Worm (Caenorhabditis elegans) whole organism, mixed stage, embryonic: ENCODE data around the gene F22E5.23.
"Not testable (repeated sequence)": the region's sequence is repeated elsewhere in the genome, so short reads cannot be mapped to it uniquely, and the experiment has no call there.

ENCODE experiments used
- blmp-1 ChIP-seq: fragments of 150-350 bp; optimal IDR thresholded peaks from 2 replicates; lab custom pipeline; 2014; ENCODE audit warnings: missing biosample characterization, missing genetic modification characterization
- ceh-39 ChIP-seq: fragments of 150-350 bp; optimal IDR thresholded peaks from 2 replicates; lab custom pipeline; 2014; ENCODE audit warnings: missing biosample characterization, missing genetic modification characterization
- ceh-43 ChIP-seq: fragments of 200-800 bp; sonication (Bioruptor generic); optimal IDR thresholded peaks from 2 replicates; lab custom pipeline; 2018; ENCODE audit warnings: mild to moderate bottlenecking, missing genetic modification characterization, moderate library complexity, missing compliant biosample characterization
- ceh-83 ChIP-seq: fragments of 200-800 bp; sonication (Bioruptor generic); optimal IDR thresholded peaks from 2 replicates; lab custom pipeline; 2018; ENCODE audit warnings: mild to moderate bottlenecking, missing genetic modification characterization, missing compliant biosample characterization
- ces-1 ChIP-seq: fragments of 150-350 bp; optimal IDR thresholded peaks from 2 replicates; lab custom pipeline; 2014; ENCODE audit warnings: missing biosample characterization, missing genetic modification reagents, missing genetic modification characterization
- drap-1 ChIP-seq: fragments of 200-800 bp; sonication (Bioruptor generic); optimal IDR thresholded peaks from 3 replicates; lab custom pipeline; 2018; ENCODE audit warnings: mild to moderate bottlenecking, missing genetic modification characterization, missing compliant biosample characterization
- elt-1 ChIP-seq: sonication (generic microtip); optimal IDR thresholded peaks from 2 replicates; lab custom pipeline; 2017; ENCODE audit warnings: missing genetic modification characterization, mild to moderate bottlenecking, missing compliant biosample characterization, antibody characterized with exemption, moderate library complexity, borderline replicate concordance; ENCODE audit not compliant: insufficient read depth
- elt-3 ChIP-seq: fragments of 150-350 bp; optimal IDR thresholded peaks from 2 replicates; lab custom pipeline; 2014; ENCODE audit warnings: missing biosample characterization, missing genetic modification characterization
- flh-1 ChIP-seq: fragments of 200-800 bp; sonication (Bioruptor generic); optimal IDR thresholded peaks from 2 replicates; lab custom pipeline; 2018; ENCODE audit warnings: mild to moderate bottlenecking, missing genetic modification characterization, moderate library complexity, missing compliant biosample characterization
- ham-2 ChIP-seq: fragments of 200-800 bp; sonication (Bioruptor generic); optimal IDR thresholded peaks from 2 replicates; lab custom pipeline; 2018; ENCODE audit warnings: mild to moderate bottlenecking, missing genetic modification characterization, missing compliant biosample characterization
- hlh-1 ChIP-seq: fragments of 150-350 bp; optimal IDR thresholded peaks from 2 replicates; lab custom pipeline; 2014; ENCODE audit warnings: missing biosample characterization, missing genetic modification reagents, missing genetic modification characterization
- lin-13 ChIP-seq: fragments of 150-350 bp; optimal IDR thresholded peaks from 2 replicates; lab custom pipeline; 2014; ENCODE audit warnings: missing biosample characterization, missing genetic modification characterization
- lin-32 ChIP-seq: fragments of 200-800 bp; sonication (Bioruptor generic); optimal IDR thresholded peaks from 2 replicates; lab custom pipeline; 2018; ENCODE audit warnings: mild to moderate bottlenecking, missing genetic modification characterization, missing compliant biosample characterization
- lsy-2 ChIP-seq: fragments of 150-350 bp; optimal IDR thresholded peaks from 2 replicates; lab custom pipeline; 2014; ENCODE audit warnings: missing biosample characterization, missing genetic modification characterization
- mab-5 ChIP-seq: fragments of 150-350 bp; optimal IDR thresholded peaks from 2 replicates; lab custom pipeline; 2014; ENCODE audit warnings: missing biosample characterization, missing genetic modification characterization
- mep-1 ChIP-seq: fragments of 150-350 bp; optimal IDR thresholded peaks from 2 replicates; lab custom pipeline; 2017; ENCODE audit warnings: missing biosample characterization, missing genetic modification reagents, missing genetic modification characterization, inconsistent platforms
- mls-2 ChIP-seq: sonication (generic microtip); optimal IDR thresholded peaks from 2 replicates; lab custom pipeline; 2016; ENCODE audit warnings: mild to moderate bottlenecking, missing genetic modification characterization, moderate library complexity, missing compliant biosample characterization
- nhr-12 ChIP-seq: fragments of 150-350 bp; optimal IDR thresholded peaks from 2 replicates; lab custom pipeline; 2014; ENCODE audit warnings: missing biosample characterization, missing genetic modification characterization
- nhr-2 ChIP-seq: fragments of 150-350 bp; optimal IDR thresholded peaks from 2 replicates; lab custom pipeline; 2014; ENCODE audit warnings: missing biosample characterization, missing genetic modification characterization
- nhr-237 ChIP-seq: fragments of 150-350 bp; optimal IDR thresholded peaks from 2 replicates; lab custom pipeline; 2014; ENCODE audit warnings: missing biosample characterization, missing genetic modification characterization
- nhr-28 ChIP-seq: fragments of 150-350 bp; optimal IDR thresholded peaks from 2 replicates; lab custom pipeline; 2014; ENCODE audit warnings: missing biosample characterization, missing genetic modification characterization
- nhr-76 ChIP-seq: sonication (generic microtip); optimal IDR thresholded peaks from 2 replicates; lab custom pipeline; 2017; ENCODE audit warnings: missing biosample characterization, missing genetic modification characterization
- pha-4 ChIP-seq: fragments of 150-350 bp; optimal IDR thresholded peaks from 2 replicates; lab custom pipeline; 2018; ENCODE audit warnings: missing biosample characterization, missing genetic modification reagents, missing genetic modification characterization
- sem-2 ChIP-seq: fragments of 200-800 bp; sonication (Bioruptor generic); optimal IDR thresholded peaks from 2 replicates; lab custom pipeline; 2018; ENCODE audit warnings: mild to moderate bottlenecking, missing genetic modification characterization, missing compliant biosample characterization
- snpc-4 ChIP-seq: fragments of 150-350 bp; optimal IDR thresholded peaks from 2 replicates; lab custom pipeline; 2014; ENCODE audit warnings: missing biosample characterization, missing genetic modification characterization
- sptf-1 ChIP-seq: sonication (generic microtip); optimal IDR thresholded peaks from 2 replicates; lab custom pipeline; 2017; ENCODE audit warnings: mild to moderate bottlenecking, missing genetic modification characterization, moderate library complexity, missing compliant biosample characterization
- tbx-8 ChIP-seq: fragments of 200-800 bp; sonication (Bioruptor generic); optimal IDR thresholded peaks from 2 replicates; lab custom pipeline; 2018; ENCODE audit warnings: mild to moderate bottlenecking, missing genetic modification characterization, moderate library complexity, missing compliant biosample characterization
- unc-120 ChIP-seq: sonication (generic microtip); optimal IDR thresholded peaks from 2 replicates; lab custom pipeline; 2017; ENCODE audit warnings: missing genetic modification characterization, missing compliant biosample characterization; ENCODE audit not compliant: poor library complexity, severe bottlenecking
- unc-39 ChIP-seq: fragments of 150-350 bp; optimal IDR thresholded peaks from 2 replicates; lab custom pipeline; 2014; ENCODE audit warnings: missing biosample characterization, missing genetic modification characterization
- unc-62 ChIP-seq: fragments of 150-350 bp; optimal IDR thresholded peaks from 2 replicates; lab custom pipeline; 2014; ENCODE audit warnings: missing biosample characterization, missing genetic modification reagents, missing genetic modification characterization
- zip-8 ChIP-seq: fragments of 150-350 bp; optimal IDR thresholded peaks from 2 replicates; lab custom pipeline; 2014; ENCODE audit warnings: missing biosample characterization, missing genetic modification characterization
- ztf-11 ChIP-seq: fragments of 150-350 bp; optimal IDR thresholded peaks from 2 replicates; lab custom pipeline; 2014; ENCODE audit warnings: missing biosample characterization, missing genetic modification characterization

Gene F22E5.23

DNA sequence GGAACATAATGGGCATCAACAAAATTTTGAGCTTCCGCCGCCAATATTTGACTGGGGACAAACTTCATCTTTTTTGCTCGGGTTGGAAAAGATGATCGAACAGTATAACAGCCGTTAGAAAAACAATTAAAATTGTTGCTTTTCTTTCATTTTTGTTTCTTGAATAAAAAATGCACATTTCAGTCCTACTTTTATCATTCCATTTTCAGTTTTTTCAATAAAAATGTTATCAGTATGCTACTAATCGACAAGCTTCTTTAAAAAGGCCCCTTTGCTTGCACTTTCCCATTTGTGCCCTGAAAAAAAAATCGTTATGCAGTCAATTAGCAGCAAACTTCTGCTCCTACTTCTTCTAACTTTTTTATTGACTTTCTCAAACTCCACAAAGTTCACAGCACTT, 695 bp downstream of the F22E5.23 start, which contains the start of gene F22E5.7:
Gene F22E5.7 (plus strand): TSS at position 301 of the 400 bp plus-strand sequence.
- TF ChIP-seq nhr-12 (tag; lab: Kevin White, UChicago) (no peak), flh-1 (GFP tag; lab: Kevin White, UChicago) (no peak), unc-120 (no peak), nhr-2 (tag; lab: Kevin White, UChicago) (no peak), mls-2 (no peak), ceh-43 (GFP tag; lab: Kevin White, UChicago) (no peak)

DNA sequence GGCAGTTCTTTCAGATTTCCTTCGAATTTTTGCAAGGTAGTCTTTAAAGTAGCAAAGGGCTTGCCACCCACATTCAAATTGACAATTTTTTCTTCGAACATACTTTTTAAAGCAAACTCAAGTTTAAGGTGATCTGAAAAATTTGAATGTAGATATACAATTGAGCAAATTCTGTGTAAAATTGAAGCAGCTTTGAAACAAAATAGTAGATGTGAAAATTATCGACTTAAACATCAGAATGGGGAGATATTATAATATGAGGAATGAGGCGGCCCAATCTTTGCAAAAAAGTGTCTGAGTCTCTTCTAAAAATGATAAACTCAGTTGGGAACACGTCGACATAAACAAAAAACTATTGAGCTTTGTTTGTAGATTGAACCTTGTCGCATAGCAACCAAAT, 3.4 kb downstream of the F22E5.23 start, which contains the start of gene F22E5.11:
Gene F22E5.11 (minus strand): TSS at position 101 of the 400 bp plus-strand sequence.
- TF ChIP-seq snpc-4 (no peak), ceh-83 (no peak), blmp-1 (tag; lab: Kevin White, UChicago) (no peak), lsy-2 (no peak), drap-1 (GFP tag; lab: Kevin White, UChicago) (no peak), zip-8 (no peak), nhr-12 (tag; lab: Kevin White, UChicago) (no peak), lin-13 (tag; lab: Kevin White, UChicago) (no peak), sem-2 (no peak), unc-62 (GFP tag; lab: Kevin White, UChicago) (no peak), lin-32 (no peak), nhr-76 (tag; lab: Kevin White, UChicago) (no peak), mep-1 (no peak), elt-1 (tag; lab: Kevin White, UChicago) (no peak), ces-1 (GFP tag; lab: Kevin White, UChicago) (no peak), nhr-28 (tag; lab: Kevin White, UChicago) (no peak), unc-39 (tag; lab: Kevin White, UChicago) (no peak), mls-2 (no peak), flh-1 (GFP tag; lab: Kevin White, UChicago) (no peak), nhr-2 (tag; lab: Kevin White, UChicago) (no peak)

DNA sequence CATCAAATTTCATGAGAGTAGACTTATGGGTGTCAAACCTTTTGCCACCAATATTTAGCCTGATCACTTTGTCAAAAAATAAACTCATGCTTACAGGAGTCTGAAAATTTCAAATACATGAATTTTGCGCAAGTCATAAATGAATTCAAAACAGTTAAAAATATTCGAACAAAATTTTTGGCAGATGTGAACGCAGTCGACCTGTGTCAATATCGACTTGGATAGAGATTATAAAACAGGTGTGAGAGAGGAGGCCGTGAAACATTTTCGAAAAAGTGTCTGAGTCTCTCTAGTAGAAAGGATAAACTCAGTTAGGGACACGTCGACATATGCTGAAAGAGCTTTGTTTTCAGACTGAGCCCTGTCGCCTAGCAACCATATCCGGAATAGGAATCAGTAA, 5.7 kb downstream of the F22E5.23 start, which contains the start of gene F22E5.12:
Gene F22E5.12 (minus strand): TSS at position 101 of the 400 bp plus-strand sequence.
- not testable (repeated sequence) for TF ChIP-seq unc-120; nhr-2 (tag; lab: Kevin White, UChicago); zip-8

DNA sequence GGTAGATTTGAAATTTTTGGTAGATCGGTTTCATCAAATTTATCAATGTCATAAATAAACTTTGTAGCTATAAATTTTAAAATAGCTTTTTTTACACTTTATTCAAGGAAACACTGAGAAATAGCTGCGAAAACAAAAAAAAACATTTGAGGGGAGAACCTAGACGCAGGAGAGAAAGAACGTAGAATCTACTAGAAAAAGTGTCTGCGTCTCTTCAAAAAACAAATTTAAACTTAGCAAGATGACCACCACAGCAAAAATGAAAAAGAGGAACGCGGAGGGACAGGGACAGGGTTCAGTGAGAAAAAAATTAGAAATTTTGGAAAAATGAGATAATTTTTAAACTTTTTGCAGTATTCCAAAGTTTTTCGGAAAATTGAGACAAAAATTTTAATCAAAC, 7.9 kb downstream of the F22E5.23 start:
- TF ChIP-seq unc-62 (GFP tag; lab: Kevin White, UChicago) = no peak
- no peak for TF ChIP-seq lin-13 (tag; lab: Kevin White, UChicago)
- no peak for TF ChIP-seq elt-3 (tag; lab: Kevin White, UChicago)
- TF ChIP-seq tbx-8 (GFP tag; lab: Kevin White, UChicago) = no peak
- TF ChIP-seq mep-1 = no peak
- no peak for TF ChIP-seq ham-2 (GFP tag; lab: Kevin White, UChicago)
- no peak for TF ChIP-seq hlh-1 (tag; lab: Kevin White, UChicago)
- TF ChIP-seq elt-1 (tag; lab: Kevin White, UChicago) = no peak
- no peak for TF ChIP-seq ces-1 (GFP tag; lab: Kevin White, UChicago)
- no peak for TF ChIP-seq blmp-1 (tag; lab: Kevin White, UChicago)
- TF ChIP-seq nhr-237 = no peak
- no peak for TF ChIP-seq mab-5 (tag; lab: Kevin White, UChicago)
- TF ChIP-seq ztf-11 (tag; lab: Kevin White, UChicago) = no peak

DNA sequence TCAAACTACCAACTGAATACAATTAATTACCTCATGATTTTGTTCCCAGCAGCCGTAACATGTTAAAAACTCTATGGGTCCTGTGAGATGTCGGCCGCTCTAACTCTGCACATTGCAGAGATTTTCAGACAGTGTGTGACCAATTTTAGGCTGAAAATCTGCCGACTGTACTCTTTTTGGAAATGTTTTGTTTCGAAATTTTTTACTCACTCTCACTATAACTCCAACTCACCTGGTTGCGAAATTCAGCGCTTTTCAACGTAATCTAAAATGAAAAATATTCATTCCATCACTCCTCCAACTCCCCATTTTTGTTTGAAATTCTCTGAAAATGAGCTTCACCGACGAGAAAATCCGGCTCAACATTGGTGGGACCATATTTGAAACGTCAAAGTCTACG, 8.5 kb downstream of the F22E5.23 start, which contains the start of the genes F22E5.13 and F22E5.6:
Gene F22E5.13 (minus strand): TSS at position 101 of the 400 bp plus-strand sequence.
Gene F22E5.6 (plus strand): TSS at position 297 of the 400 bp plus-strand sequence.
- TF ChIP-seq tbx-8 (GFP tag; lab: Kevin White, UChicago) = no peak
- TF ChIP-seq sptf-1 (tag; lab: Kevin White, UChicago) = no peak
- no peak for TF ChIP-seq ceh-39 (tag; lab: Kevin White, UChicago)
- no peak for TF ChIP-seq pha-4 (tag; lab: Kevin White, UChicago)
- TF ChIP-seq sem-2 = no peak
- TF ChIP-seq ztf-11 (tag; lab: Kevin White, UChicago) = no peak
